Worm (Caenorhabditis elegans) whole organism, young adult: Measurements from ENCODE around the gene F09F9.5.

Experiments
- F39B2.1 ChIP-seq: fragments of 200-800 bp; sonication (Bioruptor generic); IDR thresholded peaks from 2 replicates; pipeline ENCODE4 v1.3.6; 2022; ENCODE audit warnings: missing genetic modification reagents, missing genetic modification characterization, missing compliant biosample characterization
- F55B11.4 ChIP-seq: sonication (generic microtip); optimal IDR thresholded peaks from 2 replicates; lab custom pipeline; 2016; ENCODE audit warnings: missing compliant biosample characterization, missing genetic modification characterization, borderline replicate concordance; ENCODE audit not compliant: insufficient read depth
- K11D2.4 ChIP-seq: fragments of 200-800 bp; sonication (Bioruptor generic); IDR thresholded peaks from 2 replicates; pipeline ENCODE4 v1.3.6; 2022; ENCODE audit warnings: missing genetic modification reagents, missing genetic modification characterization, missing compliant biosample characterization
- Y56A3A.18 ChIP-seq: fragments of 200-800 bp; sonication (Bioruptor generic); IDR thresholded peaks from 2 replicates; pipeline ENCODE4 v1.3.6; 2022; ENCODE audit warnings: missing genetic modification reagents, missing genetic modification characterization, missing compliant biosample characterization
- atf-7 ChIP-seq: sonication (generic microtip); optimal IDR thresholded peaks from 2 replicates; lab custom pipeline; 2017; ENCODE audit warnings: mild to moderate bottlenecking, missing genetic modification characterization, missing compliant biosample characterization
- hsf-1 ChIP-seq: fragments of 200-800 bp; sonication (Bioruptor generic); IDR thresholded peaks from 2 replicates; pipeline ENCODE4 v1.3.6; 2022; ENCODE audit warnings: missing genetic modification reagents, missing genetic modification characterization, missing compliant biosample characterization
- lin-40 ChIP-seq: sonication (generic microtip); optimal IDR thresholded peaks from 2 replicates; lab custom pipeline; 2016; ENCODE audit warnings: missing genetic modification characterization, mild to moderate bottlenecking, missing compliant biosample characterization, missing genotype, missing genetic modification reagents
- nfya-1 ChIP-seq: sonication (generic microtip); optimal IDR thresholded peaks from 2 replicates; lab custom pipeline; 2017; ENCODE audit warnings: antibody characterized with exemption, missing compliant biosample characterization, missing genetic modification characterization, borderline replicate concordance; ENCODE audit not compliant: insufficient read depth
- nfyb-1 ChIP-seq: fragments of 200-800 bp; sonication (Bioruptor generic); IDR thresholded peaks from 2 replicates; pipeline ENCODE4 v1.3.6; 2022; ENCODE audit warnings: missing genetic modification reagents, missing genetic modification characterization, missing compliant biosample characterization
- nhr-27 ChIP-seq: fragments of 200-800 bp; sonication (Bioruptor generic); optimal IDR thresholded peaks from 2 replicates; lab custom pipeline; 2018; ENCODE audit warnings: mild to moderate bottlenecking, missing genetic modification characterization, moderate library complexity, missing compliant biosample characterization

- TF ChIP-seq lin-40 (tag; lab: Kevin White, UChicago) = no peak
- TF ChIP-seq F39B2.1 (GFP tag; lab: Robert Waterston, UW) = no peak
- no peak for TF ChIP-seq K11D2.4 (GFP tag; lab: Robert Waterston, UW)
- TF ChIP-seq nhr-27 (tag; lab: Kevin White, UChicago) = no peak
- TF ChIP-seq atf-7 (tag; lab: Kevin White, UChicago) = no peak
- no peak for TF ChIP-seq Y56A3A.18 (GFP tag; lab: Robert Waterston, UW)
- TF ChIP-seq hsf-1 (GFP tag; lab: Robert Waterston, UW) = no peak
- TF ChIP-seq nfya-1 (tag; lab: Kevin White, UChicago) = no peak
- TF ChIP-seq nfyb-1 (GFP tag; lab: Robert Waterston, UW) = no peak
- no peak for TF ChIP-seq F55B11.4
Measured at ce11 chrX:4167150-4167549, 49.4 kb downstream of the F09F9.5 start, which contains the start of gene ZK470.14.
